Worm (Caenorhabditis elegans) whole organism, midembryonic: Measurements from ENCODE around the gene F53F4.11.

Source experiments
- tab-1 ChIP-seq: fragments of 200-800 bp; sonication (Bioruptor generic); IDR thresholded peaks from 2 replicates; pipeline ENCODE4 v1.3.6; 2022; ENCODE audit warnings: missing genetic modification characterization, missing compliant biosample characterization
- ztf-29 ChIP-seq: fragments of 200-800 bp; sonication (Bioruptor generic); IDR thresholded peaks from 2 replicates; pipeline ENCODE4 v1.3.6; 2022; ENCODE audit warnings: missing genetic modification reagents, missing genetic modification characterization, missing compliant biosample characterization

ce11 chrV:13593083-13593482, 31.2 kb downstream of the F53F4.11 start, which contains the start of gene F53F4.4:
- TF ChIP-seq ztf-29 (GFP tag; lab: Robert Waterston, UW) = no peak
- TF ChIP-seq tab-1 (GFP tag; lab: Robert Waterston, UW) = no peak
